Fruit fly (Drosophila melanogaster): ENCODE results near the gene Obp99b.

Gene Obp99b

dm6 chr3R:29716782-29717317 is at the start of gene Obp99b:
Gene Obp99b, minus strand, starts transcription at chr3R:29716896.
- TF ChIP-seq noc (tag; optimal IDR thresholded peaks at IDR 0.05), result no peak

- no peak for TF ChIP-seq noc (tag; optimal IDR thresholded peaks at IDR 0.05)
Measured at dm6 chr3R:29765267-29766095, 48.8 kb upstream of the Obp99b start, which contains the start of gene kay. Gene kay, plus strand, starts transcription at chr3R:29765995.

dm6 chr3R:29764249-29765042 is 47.8 kb upstream of the Obp99b start:
- no peak for TF ChIP-seq noc (tag; optimal IDR thresholded peaks at IDR 0.05)

dm6 chr3R:29763804-29764203 is 47.1 kb upstream of the Obp99b start:
- no peak for TF ChIP-seq noc (tag; optimal IDR thresholded peaks at IDR 0.05)

- TF ChIP-seq noc (tag; optimal IDR thresholded peaks at IDR 0.05), result no peak
Measured at dm6 chr3R:29763154-29763553, 46.5 kb upstream of the Obp99b start.

- no peak for TF ChIP-seq noc (tag; optimal IDR thresholded peaks at IDR 0.05)
Measured at dm6 chr3R:29762297-29762696, 45.6 kb upstream of the Obp99b start.

dm6 chr3R:29761569-29761968 is 44.9 kb upstream of the Obp99b start:
- no peak for TF ChIP-seq noc (tag; optimal IDR thresholded peaks at IDR 0.05)

dm6 chr3R:29760042-29760441 is 43.3 kb upstream of the Obp99b start:
- no peak for TF ChIP-seq noc (tag; optimal IDR thresholded peaks at IDR 0.05)

- no peak for TF ChIP-seq noc (tag; optimal IDR thresholded peaks at IDR 0.05)
Measured at dm6 chr3R:29758734-29759131, 42.0 kb upstream of the Obp99b start.

dm6 chr3R:29758129-29758733 is 41.5 kb upstream of the Obp99b start:
- TF ChIP-seq noc (tag; optimal IDR thresholded peaks at IDR 0.05), result no peak

- no peak for TF ChIP-seq noc (tag; optimal IDR thresholded peaks at IDR 0.05)
Measured at dm6 chr3R:29757681-29758080, 41.0 kb upstream of the Obp99b start.

dm6 chr3R:29757226-29757625 is 40.5 kb upstream of the Obp99b start:
- no peak for TF ChIP-seq noc (tag; optimal IDR thresholded peaks at IDR 0.05)

- no peak for TF ChIP-seq noc (tag; optimal IDR thresholded peaks at IDR 0.05)
Measured at dm6 chr3R:29756153-29756552, 39.5 kb upstream of the Obp99b start.

dm6 chr3R:29755248-29755647 is 38.6 kb upstream of the Obp99b start:
- no peak for TF ChIP-seq noc (tag; optimal IDR thresholded peaks at IDR 0.05)

dm6 chr3R:29749304-29750066 is 32.8 kb upstream of the Obp99b start:
- no peak for TF ChIP-seq noc (tag; optimal IDR thresholded peaks at IDR 0.05)

All from whole organism, larva.